Fruit fly (Drosophila melanogaster): Measurements from ENCODE around the gene Noc3.

Noc3 gene

dm6 chr3R:7241460-7241859, 5.3 kb downstream of the Noc3 start, which contains the start of gene CG14607:
Gene CG14607, plus strand, starts transcription at chr3R:7241760.
- TF ChIP-seq woc (GFP tag; optimal IDR thresholded peaks at IDR 0.05) (no peak), Vsx2 (GFP tag; optimal IDR thresholded peaks at IDR 0.05; ENCODE audit: partially characterized antibody) (no peak), rgr (GFP tag; optimal IDR thresholded peaks at IDR 0.05) (no peak), Dfd (GFP tag; optimal IDR thresholded peaks at IDR 0.05) (no peak), dsf (GFP tag; optimal IDR thresholded peaks at IDR 0.05; ENCODE audit: borderline replicate concordance) (no peak), foxo (GFP tag; optimal IDR thresholded peaks at IDR 0.05) (no peak)

dm6 chr3R:7223972-7224464, 22.8 kb downstream of the Noc3 start, which contains the start of gene thw:
Gene thw, plus strand, starts transcription at chr3R:7224414.
- TF ChIP-seq lola (GFP tag; optimal IDR thresholded peaks at IDR 0.05) (no peak), HLH106 (tag; optimal IDR thresholded peaks at IDR 0.05) (no peak), woc (GFP tag; optimal IDR thresholded peaks at IDR 0.05) (no peak), brk (GFP tag; optimal IDR thresholded peaks at IDR 0.05) (no peak), br (GFP tag; optimal IDR thresholded peaks at IDR 0.05) (no peak), rgr (GFP tag; optimal IDR thresholded peaks at IDR 0.05) (no peak), CG9705 (GFP tag; optimal IDR thresholded peaks at IDR 0.05) (no peak), Jra (GFP tag; optimal IDR thresholded peaks at IDR 0.05) (no peak), N (GFP tag; optimal IDR thresholded peaks at IDR 0.05) (no peak), OdsH (GFP tag; optimal IDR thresholded peaks at IDR 0.05) (no peak), GATAd (GFP tag; optimal IDR thresholded peaks at IDR 0.05) (no peak), Hr78 (GFP tag; optimal IDR thresholded peaks at IDR 0.05) (no peak), fru (GFP tag; optimal IDR thresholded peaks at IDR 0.05) (no peak)

- no peak for TF ChIP-seq Vsx2 (GFP tag; optimal IDR thresholded peaks at IDR 0.05; ENCODE audit: partially characterized antibody)
- no peak for TF ChIP-seq HLH106 (tag; optimal IDR thresholded peaks at IDR 0.05)
- no peak for TF ChIP-seq rgr (GFP tag; optimal IDR thresholded peaks at IDR 0.05)
- no peak for TF ChIP-seq usp (GFP tag; optimal IDR thresholded peaks at IDR 0.05)
- no peak for TF ChIP-seq CG32264 (GFP tag; optimal IDR thresholded peaks at IDR 0.05)
- TF ChIP-seq sv (GFP tag; optimal IDR thresholded peaks at IDR 0.05): no peak
- TF ChIP-seq dsf (GFP tag; optimal IDR thresholded peaks at IDR 0.05; ENCODE audit: borderline replicate concordance): no peak
- no peak for TF ChIP-seq dmrt93B (GFP tag; optimal IDR thresholded peaks at IDR 0.05)
- no peak for TF ChIP-seq OdsH (GFP tag; optimal IDR thresholded peaks at IDR 0.05)
- no peak for TF ChIP-seq jim (GFP tag; optimal IDR thresholded peaks at IDR 0.05)
- no peak for TF ChIP-seq foxo (GFP tag; optimal IDR thresholded peaks at IDR 0.05)
- no peak for TF ChIP-seq Dfd (GFP tag; optimal IDR thresholded peaks at IDR 0.05)
- TF ChIP-seq Abd-B (GFP tag; optimal IDR thresholded peaks at IDR 0.05): no peak
- TF ChIP-seq brk (GFP tag; optimal IDR thresholded peaks at IDR 0.05): no peak
- TF ChIP-seq Hnf4 (GFP tag; optimal IDR thresholded peaks at IDR 0.05): no peak
- no peak for TF ChIP-seq ey (GFP tag; optimal IDR thresholded peaks at IDR 0.05)
Measured at dm6 chr3R:7219605-7220004, 27.2 kb downstream of the Noc3 start, which contains the start of gene CG14605. Gene CG14605, minus strand, starts transcription at chr3R:7219705.

dm6 chr3R:7216924-7217529, 29.7 kb downstream of the Noc3 start, which contains the start of gene CG14606:
Gene CG14606, minus strand, starts transcription at chr3R:7217083.
- TF ChIP-seq pan (optimal IDR thresholded peaks at IDR 0.05) (no peak), rgr (GFP tag; optimal IDR thresholded peaks at IDR 0.05) (peak; percentile 22)

- TF ChIP-seq CG32264 (GFP tag; optimal IDR thresholded peaks at IDR 0.05): no peak
- TF ChIP-seq h (GFP tag; optimal IDR thresholded peaks at IDR 0.05): no peak
- no peak for TF ChIP-seq dl (GFP tag; optimal IDR thresholded peaks at IDR 0.05; ENCODE audit: insufficient read depth in 1 of 2, partially characterized antibody in 2 of 2)
- no peak for TF ChIP-seq Mio (GFP tag; optimal IDR thresholded peaks at IDR 0.05)
- TF ChIP-seq dsf (GFP tag; optimal IDR thresholded peaks at IDR 0.05; ENCODE audit: borderline replicate concordance): no peak
- no peak for TF ChIP-seq N (GFP tag; optimal IDR thresholded peaks at IDR 0.05)
- TF ChIP-seq foxo (GFP tag; optimal IDR thresholded peaks at IDR 0.05): no peak
- TF ChIP-seq tai (GFP tag; optimal IDR thresholded peaks at IDR 0.05): no peak
- no peak for TF ChIP-seq psq (GFP tag; optimal IDR thresholded peaks at IDR 0.05)
- no peak for TF ChIP-seq sv (GFP tag; optimal IDR thresholded peaks at IDR 0.05)
- no peak for TF ChIP-seq Hr78 (GFP tag; optimal IDR thresholded peaks at IDR 0.05)
- TF ChIP-seq dmrt93B (GFP tag; optimal IDR thresholded peaks at IDR 0.05): no peak
- TF ChIP-seq GATAd (GFP tag; optimal IDR thresholded peaks at IDR 0.05): no peak
- no peak for TF ChIP-seq brk (GFP tag; optimal IDR thresholded peaks at IDR 0.05)
- no peak for TF ChIP-seq rgr (GFP tag; optimal IDR thresholded peaks at IDR 0.05)
- no peak for TF ChIP-seq lola (GFP tag; optimal IDR thresholded peaks at IDR 0.05)
Measured at dm6 chr3R:7208331-7208730, 38.4 kb downstream of the Noc3 start, which contains the start of gene CG1288. Gene CG1288, minus strand, starts transcription at chr3R:7208431.
